Worm (Caenorhabditis elegans): Measurements from ENCODE around the gene ccm-2.
"Not testable (repeated sequence)": the region's sequence is repeated elsewhere in the genome, so short reads cannot be mapped to it uniquely, and the experiment has no call there.

- TF ChIP-seq F22D6.2, F10E7.11 (tag; optimal IDR thresholded peaks at IDR 0.05): not testable (repeated sequence)
These were observed 3.3 kb upstream of the ccm-2 start for ce11 chrIV:1831174-1831573.

Data from whole organism, young adult.